Worm (Caenorhabditis elegans): ENCODE measurements around the gene cutl-19.

DNA sequence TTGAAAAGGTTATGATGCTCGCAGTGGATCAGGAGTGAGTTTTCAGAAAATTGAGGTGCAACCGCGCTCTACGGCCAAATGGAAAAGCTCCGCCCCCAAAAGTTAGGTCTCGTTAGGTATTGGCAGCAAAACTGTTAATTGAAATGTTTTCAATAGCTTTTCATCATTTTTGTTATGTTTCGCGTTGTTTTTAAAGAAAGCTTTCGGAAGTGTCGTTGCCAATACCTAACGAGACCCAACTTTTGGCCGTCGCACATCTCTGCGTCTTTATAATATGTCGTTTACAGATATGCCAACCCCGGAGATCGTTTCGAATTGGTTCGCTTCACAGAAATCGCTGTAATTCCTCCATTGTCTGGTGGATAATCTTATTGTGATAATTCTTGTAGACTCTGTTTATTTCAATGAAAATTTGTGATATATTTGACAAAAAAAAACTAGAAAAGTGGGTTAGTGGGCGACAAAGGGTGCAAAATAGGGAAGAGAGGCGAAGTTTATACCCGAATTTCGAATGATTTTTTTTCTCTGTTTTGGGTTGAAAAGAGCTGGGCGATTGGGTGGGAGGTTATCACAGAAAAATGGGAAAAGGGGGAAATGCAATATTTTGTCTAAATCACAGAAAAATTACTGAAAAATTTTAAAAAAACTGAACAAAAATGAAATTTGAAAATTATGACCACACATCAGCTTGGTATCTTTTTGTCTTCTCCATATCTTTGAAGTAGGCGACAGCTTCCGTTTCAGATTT lies 20.9 kb downstream of the cutl-19 start:
- TF ChIP-seq W03F9.2 (tag; optimal IDR thresholded peaks at IDR 0.05): no peak
- TF ChIP-seq him-1 (tag; optimal IDR thresholded peaks at IDR 0.05): no peak
- TF ChIP-seq dao-5 (tag; optimal IDR thresholded peaks at IDR 0.05): no peak
